Worm (Caenorhabditis elegans) whole organism, late embryonic: ENCODE results near the gene Y61B8A.6.

Source experiments
- F13H6.1 ChIP-seq: sonication (generic microtip); optimal IDR thresholded peaks from 2 replicates; lab custom pipeline; 2016; ENCODE audit warnings: missing genetic modification characterization, missing compliant biosample characterization
- elt-2 ChIP-seq: sonication (generic microtip); optimal IDR thresholded peaks from 2 replicates; lab custom pipeline; 2016; ENCODE audit warnings: missing genetic modification reagents, missing genetic modification characterization, missing compliant biosample characterization
- fkh-10 ChIP-seq: fragments of 150-350 bp; optimal IDR thresholded peaks from 2 replicates; lab custom pipeline; 2014; ENCODE audit warnings: missing biosample characterization, missing genetic modification reagents, missing genetic modification characterization
- hlh-30 ChIP-seq: sonication (generic microtip); optimal IDR thresholded peaks from 2 replicates; lab custom pipeline; 2017; ENCODE audit warnings: antibody characterized with exemption, missing genetic modification characterization, missing compliant biosample characterization; ENCODE audit not compliant: insufficient read depth
- hlh-6 ChIP-seq: sonication (generic microtip); optimal IDR thresholded peaks from 2 replicates; lab custom pipeline; 2016; ENCODE audit warnings: missing genotype, missing genetic modification characterization, missing compliant biosample characterization
- nhr-11 ChIP-seq: fragments of 150-350 bp; optimal IDR thresholded peaks from 2 replicates; lab custom pipeline; 2014; ENCODE audit warnings: missing biosample characterization, missing genetic modification characterization
- odd-2 ChIP-seq: sonication (generic microtip); optimal IDR thresholded peaks from 2 replicates; lab custom pipeline; 2017; ENCODE audit warnings: antibody characterized with exemption, mild to moderate bottlenecking, missing genetic modification characterization, missing compliant biosample characterization
- pat-9 ChIP-seq: fragments of 200-800 bp; sonication (Bioruptor generic); optimal IDR thresholded peaks from 2 replicates; lab custom pipeline; 2018; ENCODE audit warnings: mild to moderate bottlenecking, missing genetic modification characterization, moderate library complexity, missing compliant biosample characterization
- rnt-1 ChIP-seq: sonication (generic microtip); optimal IDR thresholded peaks from 2 replicates; lab custom pipeline; 2016; ENCODE audit warnings: missing genetic modification characterization, missing compliant biosample characterization
- tbx-7 ChIP-seq: sonication (generic microtip); optimal IDR thresholded peaks from 2 replicates; lab custom pipeline; 2016; ENCODE audit warnings: missing genotype, missing genetic modification characterization, missing compliant biosample characterization
- unc-55 ChIP-seq: sonication (generic microtip); optimal IDR thresholded peaks from 2 replicates; lab custom pipeline; 2017; ENCODE audit warnings: missing biosample characterization, missing genetic modification reagents, missing genetic modification characterization
- unc-86 ChIP-seq: sonication (generic microtip); optimal IDR thresholded peaks from 2 replicates; lab custom pipeline; 2016; ENCODE audit warnings: missing genetic modification characterization, missing compliant biosample characterization

- TF ChIP-seq odd-2 (tag; lab: Kevin White, UChicago) (no peak), nhr-11 (tag; lab: Kevin White, UChicago) (no peak), hlh-6 (tag; lab: Kevin White, UChicago) (no peak), pat-9 (tag; lab: Kevin White, UChicago) (no peak), fkh-10 (GFP tag; lab: Kevin White, UChicago) (no peak), elt-2 (tag; lab: Kevin White, UChicago) (no peak), F13H6.1 (tag; lab: Kevin White, UChicago) (no peak), hlh-30 (tag; lab: Kevin White, UChicago) (no peak), unc-55 (GFP tag; lab: Kevin White, UChicago) (no peak), unc-86 (tag; lab: Kevin White, UChicago) (no peak), tbx-7 (tag; lab: Kevin White, UChicago) (no peak), rnt-1 (tag; lab: Kevin White, UChicago) (no peak)
Measured at ce11 chrV:17226119-17226518, 25.6 kb upstream of the Y61B8A.6 start, which contains the start of gene srh-112.
